Fruit fly (Drosophila melanogaster): Measurements from ENCODE around the gene CG32115.

CG32115 gene

DNA sequence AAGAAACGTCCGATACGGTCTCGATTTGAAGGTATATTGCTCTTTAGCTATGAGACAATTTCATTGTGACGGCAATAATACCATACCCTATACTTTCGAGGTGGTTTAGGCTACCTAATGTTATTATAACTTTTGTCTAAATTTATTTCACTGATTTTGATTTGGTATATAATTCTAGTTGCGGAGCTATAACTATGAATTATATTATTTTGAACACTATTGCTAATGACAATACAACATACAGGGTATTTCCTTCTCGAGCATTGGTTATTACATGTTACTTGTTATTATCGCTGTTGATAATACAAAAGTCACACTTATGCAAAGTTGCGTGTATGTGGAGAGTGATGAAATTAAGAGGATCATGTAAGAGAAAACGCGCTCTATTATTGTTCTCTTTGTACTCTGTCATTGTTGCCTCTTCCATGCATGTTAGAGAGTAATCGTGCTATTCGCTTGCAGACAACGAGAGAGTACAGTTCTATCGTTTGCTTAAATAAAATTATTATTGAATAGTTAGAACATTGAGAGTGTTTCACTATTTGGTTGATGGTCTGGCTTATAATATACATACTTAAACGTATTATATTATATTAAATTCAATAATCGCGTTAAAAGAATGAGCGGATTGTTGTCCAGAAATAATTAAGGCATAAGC is at the start of gene CG32115:
Gene CG32115, minus strand, starts transcription at position 38 of the 658 bp plus-strand sequence.
- TF ChIP-seq Hr38 (GFP tag; optimal IDR thresholded peaks at IDR 0.05), result no peak
- peak; percentile 95 for TF ChIP-seq CG8119 (GFP tag; IDR thresholded peaks at IDR 0.05)
- peak; percentile 89 for TF ChIP-seq Eip93F (GFP tag; optimal IDR thresholded peaks at IDR 0.05)
- TF ChIP-seq topi (GFP tag; optimal IDR thresholded peaks at IDR 0.05), result peak; percentile 97
- TF ChIP-seq CG6792 (GFP tag; optimal IDR thresholded peaks at IDR 0.05), result peak; percentile 93
- peak; percentile 73 for TF ChIP-seq fd85E (GFP tag; optimal IDR thresholded peaks at IDR 0.05)
- peak; percentile 94 for TF ChIP-seq achi (GFP tag; optimal IDR thresholded peaks at IDR 0.05)
- TF ChIP-seq CG11762 (GFP tag; optimal IDR thresholded peaks at IDR 0.05; ENCODE audit: insufficient read depth), result peak; percentile 94
- TF ChIP-seq CG31627 (GFP tag; optimal IDR thresholded peaks at IDR 0.05), result peak; percentile 96
- peak; percentile 90 for TF ChIP-seq CG1621 (tag; optimal IDR thresholded peaks at IDR 0.05)
- TF ChIP-seq net (GFP tag; optimal IDR thresholded peaks at IDR 0.05), result peak; percentile 93
- peak; percentile 97 for TF ChIP-seq eg (GFP tag; IDR thresholded peaks at IDR 0.05)
- TF ChIP-seq CG15336 (GFP tag; IDR thresholded peaks at IDR 0.05), result peak; percentile 96
- TF ChIP-seq Hr4 (GFP tag; optimal IDR thresholded peaks at IDR 0.05), result peak; percentile 96
- peak; percentile 96 for TF ChIP-seq OdsH (GFP tag; optimal IDR thresholded peaks at IDR 0.05)
- peak; percentile 94 for TF ChIP-seq CG34406 (GFP tag; optimal IDR thresholded peaks at IDR 0.05)
- peak; percentile 93 for TF ChIP-seq CG10631 (GFP tag; optimal IDR thresholded peaks at IDR 0.05)
- TF ChIP-seq CG7368 (GFP tag; optimal IDR thresholded peaks at IDR 0.05), result peak; percentile 89
- peak; percentile 81 for TF ChIP-seq CG6808 (GFP tag; optimal IDR thresholded peaks at IDR 0.05)
- TF ChIP-seq CG10669 (GFP tag; optimal IDR thresholded peaks at IDR 0.05), result peak; percentile 92
- TF ChIP-seq Ets96B (tag; optimal IDR thresholded peaks at IDR 0.05), result peak; percentile 95
- peak; percentile 95 for TF ChIP-seq Smox (GFP tag; optimal IDR thresholded peaks at IDR 0.05)
- TF ChIP-seq CG6163 (GFP tag; IDR thresholded peaks at IDR 0.05), result peak; percentile 98
- TF ChIP-seq lz (GFP tag; optimal IDR thresholded peaks at IDR 0.05), result peak; percentile 94
- TF ChIP-seq vri (GFP tag; optimal IDR thresholded peaks at IDR 0.05), result peak; percentile 99
- TF ChIP-seq Hr39 (GFP tag; optimal IDR thresholded peaks at IDR 0.05), result peak; percentile 96
- peak; percentile 88 for TF ChIP-seq CG16779 (tag; optimal IDR thresholded peaks at IDR 0.05)
- TF ChIP-seq Gug (GFP tag; IDR thresholded peaks at IDR 0.05), result peak; percentile 97
- TF ChIP-seq CG11902 (GFP tag; optimal IDR thresholded peaks at IDR 0.05), result peak; percentile 96
- TF ChIP-seq Eip78C (GFP tag), result peak; percentile 99
- peak; percentile 96 for TF ChIP-seq pdm3 (GFP tag; optimal IDR thresholded peaks at IDR 0.05)
- TF ChIP-seq salr (GFP tag; optimal IDR thresholded peaks at IDR 0.05), result peak; percentile 89 to 91
- TF ChIP-seq Lpt (GFP tag; optimal IDR thresholded peaks at IDR 0.05), result peak; percentile 89
- TF ChIP-seq CG3919 (GFP tag; optimal IDR thresholded peaks at IDR 0.05), result peak; percentile 95
- TF ChIP-seq Met (GFP tag; optimal IDR thresholded peaks at IDR 0.05), result peak; percentile 96
- peak; percentile 75 for TF ChIP-seq fkh (GFP tag; optimal IDR thresholded peaks at IDR 0.05)
- TF ChIP-seq ss (GFP tag; optimal IDR thresholded peaks at IDR 0.05), result peak; percentile 76 to 93
- peak; percentile 95 for TF ChIP-seq CG3032 (tag; optimal IDR thresholded peaks at IDR 0.05)
- peak; percentile 91 for TF ChIP-seq CG8319 (GFP tag; optimal IDR thresholded peaks at IDR 0.05)
- peak; percentile 94 for TF ChIP-seq CG8632 (GFP tag; optimal IDR thresholded peaks at IDR 0.05)
- peak; percentile 91 for TF ChIP-seq Sox15 (GFP tag; optimal IDR thresholded peaks at IDR 0.05)
- peak; percentile 95 for TF ChIP-seq Sox102F (GFP tag; optimal IDR thresholded peaks at IDR 0.05)
- peak; percentile 96 for TF ChIP-seq acj6 (GFP tag; optimal IDR thresholded peaks at IDR 0.05)
- TF ChIP-seq CG6276 (GFP tag; optimal IDR thresholded peaks at IDR 0.05), result peak; percentile 84
- TF ChIP-seq CG6854 (GFP tag; optimal IDR thresholded peaks at IDR 0.05), result no peak
- TF ChIP-seq CG4318 (GFP tag; optimal IDR thresholded peaks at IDR 0.05), result peak; percentile 89
- TF ChIP-seq fd59A (GFP tag; optimal IDR thresholded peaks at IDR 0.05), result peak; percentile 85
- peak; percentile 95 for TF ChIP-seq CG11294 (GFP tag; IDR thresholded peaks at IDR 0.05)
- TF ChIP-seq Blimp-1 (GFP tag; optimal IDR thresholded peaks at IDR 0.05), result peak; percentile 86
- peak; percentile 91 for TF ChIP-seq Ets21C (GFP tag; optimal IDR thresholded peaks at IDR 0.05)
- TF ChIP-seq Sox14 (GFP tag; optimal IDR thresholded peaks at IDR 0.05), result peak; percentile 97
